Fruit fly (Drosophila melanogaster) ovary, adult (tissue): ENCODE measurements around the gene Hr39.

Experiments
- CG17801 ChIP-seq: fragments of 200-800 bp; optimal IDR thresholded peaks from 2 replicates; lab custom pipeline; 2019; ENCODE audit warnings: missing biosample characterization, mild to moderate bottlenecking, missing genetic modification characterization, moderate library complexity; ENCODE audit not compliant: partially characterized antibody

Hr39 gene

dm6 chr2L:21237048-21237747 is at the start of gene Hr39:
Hr39 (plus strand) TSS chr2L:21237250.
- no peak for TF ChIP-seq CG17801 (GFP tag; lab: Kevin White, UChicago)

dm6 chr2L:21187753-21188152 is 49.3 kb upstream of the Hr39 start:
- TF ChIP-seq CG17801 (GFP tag; lab: Kevin White, UChicago), result no peak

dm6 chr2L:21189273-21189781 is 47.7 kb upstream of the Hr39 start:
- no peak for TF ChIP-seq CG17801 (GFP tag; lab: Kevin White, UChicago)

dm6 chr2L:21195331-21195730 is 41.7 kb upstream of the Hr39 start:
- TF ChIP-seq CG17801 (GFP tag; lab: Kevin White, UChicago), result no peak

dm6 chr2L:21196511-21196910 is 40.5 kb upstream of the Hr39 start:
- TF ChIP-seq CG17801 (GFP tag; lab: Kevin White, UChicago), result no peak

- no peak for TF ChIP-seq CG17801 (GFP tag; lab: Kevin White, UChicago)
These were observed 39.9 kb upstream of the Hr39 start for dm6 chr2L:21197178-21197577.

dm6 chr2L:21198633-21199264 is 38.3 kb upstream of the Hr39 start, which contains the start of gene Ret:
Ret (minus strand) TSS chr2L:21198762.
- no peak for TF ChIP-seq CG17801 (GFP tag; lab: Kevin White, UChicago)

- no peak for TF ChIP-seq CG17801 (GFP tag; lab: Kevin White, UChicago)
These were observed 36.8 kb upstream of the Hr39 start, which contains the start of gene CG31624 for dm6 chr2L:21200275-21200674. CG31624 (minus strand) TSS chr2L:21200375.

dm6 chr2L:21202702-21203101 is 34.3 kb upstream of the Hr39 start, which contains the start of gene CG31988:
CG31988 (minus strand) TSS chr2L:21202802.
- no peak for TF ChIP-seq CG17801 (GFP tag; lab: Kevin White, UChicago)

- no peak for TF ChIP-seq CG17801 (GFP tag; lab: Kevin White, UChicago)
These were observed 30.9 kb upstream of the Hr39 start, which contains the start of gene clumsy for dm6 chr2L:21206193-21206592. clumsy (plus strand) TSS chr2L:21206493.

dm6 chr2L:21214961-21215362 is 22.1 kb upstream of the Hr39 start:
- peak; percentile 38 for TF ChIP-seq CG17801 (GFP tag; lab: Kevin White, UChicago)

dm6 chr2L:21218240-21218911 is 18.7 kb upstream of the Hr39 start, which contains the start of gene CG8679:
CG8679 (minus strand) TSS chr2L:21218544.
- TF ChIP-seq CG17801 (GFP tag; lab: Kevin White, UChicago), result no peak

dm6 chr2L:21218912-21219246 is 18.2 kb upstream of the Hr39 start:
- peak; percentile 1 for TF ChIP-seq CG17801 (GFP tag; lab: Kevin White, UChicago)

- no peak for TF ChIP-seq CG17801 (GFP tag; lab: Kevin White, UChicago)
These were observed 17.4 kb upstream of the Hr39 start for dm6 chr2L:21219640-21220085.

- TF ChIP-seq CG17801 (GFP tag; lab: Kevin White, UChicago), result no peak
These were observed 16.7 kb upstream of the Hr39 start, which contains the start of gene Atg18b for dm6 chr2L:21220396-21220795. Atg18b (minus strand) TSS chr2L:21220572.
